Fruit fly (Drosophila melanogaster) whole organism, embryonic: ENCODE results near the gene wuho.

ENCODE experiments used
- CG15011 ChIP-seq: fragments of 200-800 bp; sonication (Bioruptor generic); optimal IDR thresholded peaks from 3 replicates; lab custom pipeline; 2018; ENCODE audit warnings: missing biosample characterization, mild to moderate bottlenecking, missing genetic modification characterization
- al ChIP-seq: fragments of 200-800 bp; sonication (Bioruptor generic); IDR thresholded peaks from 2 replicates; pipeline ENCODE4 v1.3.6; 2022; ENCODE audit warnings: missing biosample characterization, missing genetic modification characterization
- ham ChIP-seq: fragments of 200-800 bp; sonication (Bioruptor generic); IDR thresholded peaks from 2 replicates; pipeline ENCODE4 v1.3.6; 2022; ENCODE audit warnings: missing biosample characterization, missing genetic modification characterization
- kay ChIP-seq: fragments of 200-800 bp; sonication (Bioruptor generic); optimal IDR thresholded peaks from 2 replicates; lab custom pipeline; 2016; ENCODE audit warnings: missing biosample characterization, missing genetic modification characterization
- otp ChIP-seq: fragments of 200-800 bp; sonication (Bioruptor generic); IDR thresholded peaks from 3 replicates; pipeline ENCODE4, ENCODE4 v1.3.6; 2022; ENCODE audit warnings: missing biosample characterization, missing genetic modification characterization

- no peak for TF ChIP-seq ham (GFP tag; lab: Robert Waterston, UW)
- TF ChIP-seq al: no peak
- TF ChIP-seq otp (GFP tag; lab: Robert Waterston, UW): no peak
- TF ChIP-seq CG15011 (GFP tag; lab: Kevin White, UChicago): no peak
- TF ChIP-seq kay (GFP tag; lab: Kevin White, UChicago): no peak
Observed at dm6 chrX:6337702-6338101, 49.8 kb downstream of the wuho start, which contains the start of gene CG3842.
